Fruit fly (Drosophila melanogaster) whole organism, wandering third instar larva: ENCODE data around the gene beta4GalNAcTB.

Experiments
- Abd-B ChIP-seq: fragments of >200 bp; optimal IDR thresholded peaks from 2 replicates; lab custom pipeline; 2017; ENCODE audit warnings: missing biosample characterization, missing genetic modification characterization
- CG32264 ChIP-seq: fragments of 200-800 bp; sonication (Bioruptor generic); optimal IDR thresholded peaks from 2 replicates; lab custom pipeline; 2016; ENCODE audit warnings: missing biosample characterization, missing genetic modification characterization
- CrebA ChIP-seq: fragments of 200-800 bp; sonication (Bioruptor generic); optimal IDR thresholded peaks from 2 replicates; lab custom pipeline; 2016; ENCODE audit warnings: missing biosample characterization, mild to moderate bottlenecking, missing genetic modification characterization, borderline replicate concordance
- Dfd ChIP-seq: fragments of >200 bp; optimal IDR thresholded peaks from 2 replicates; lab custom pipeline; 2017; ENCODE audit warnings: missing biosample characterization, missing genetic modification characterization
- Dif ChIP-seq: fragments of 200-275, 200-300 bp; sonication (Bioruptor generic); optimal IDR thresholded peaks from 2 replicates; lab custom pipeline; 2018; ENCODE audit warnings: missing biosample characterization, missing genetic modification characterization; ENCODE audit not compliant: partially characterized antibody
- GATAd ChIP-seq: sonication (Bioruptor generic); optimal IDR thresholded peaks from 2 replicates; lab custom pipeline; 2016; ENCODE audit warnings: missing biosample characterization, missing genetic modification characterization
- HLH106 ChIP-seq: fragments of 200-800 bp; optimal IDR thresholded peaks from 3 replicates; lab custom pipeline; 2019; ENCODE audit warnings: missing biosample characterization, mild to moderate bottlenecking, missing genetic modification characterization, moderate library complexity
- Hnf4 ChIP-seq: fragments of 200-800 bp; sonication (Bioruptor generic); optimal IDR thresholded peaks from 2 replicates; lab custom pipeline; 2016; ENCODE audit warnings: missing biosample characterization, mild to moderate bottlenecking, missing genetic modification characterization
- Hr78 ChIP-seq: fragments of >200 bp; optimal IDR thresholded peaks from 2 replicates; lab custom pipeline; 2017; ENCODE audit warnings: missing biosample characterization, missing genetic modification characterization
- Hr83 ChIP-seq: fragments of 200-300 bp; sonication (Bioruptor generic); optimal IDR thresholded peaks from 2 replicates; lab custom pipeline; 2016; ENCODE audit warnings: missing biosample characterization, mild to moderate bottlenecking, missing genetic modification characterization, moderate library complexity; ENCODE audit not compliant: poor library complexity, severe bottlenecking
- Jra ChIP-seq: sonication (Bioruptor generic); optimal IDR thresholded peaks from 2 replicates; lab custom pipeline; 2016; ENCODE audit warnings: missing biosample characterization, missing genetic modification characterization
- Mio ChIP-seq: sonication (Bioruptor generic); optimal IDR thresholded peaks from 2 replicates; lab custom pipeline; 2016; ENCODE audit warnings: missing biosample characterization, missing genetic modification characterization
- Myc ChIP-seq: fragments of >200 bp; optimal IDR thresholded peaks from 2 replicates; lab custom pipeline; 2017
- N ChIP-seq: fragments of >200 bp; optimal IDR thresholded peaks from 2 replicates; lab custom pipeline; 2018; ENCODE audit warnings: missing biosample characterization, missing external identifiers, missing genetic modification characterization
- OdsH ChIP-seq: fragments of 200-800 bp; sonication (Bioruptor generic); optimal IDR thresholded peaks from 2 replicates; lab custom pipeline; 2016; ENCODE audit warnings: missing biosample characterization, mild to moderate bottlenecking, missing genetic modification characterization
- Rel ChIP-seq, 2 experiments: fragments of 200-800 bp; sonication (Bioruptor generic) in 1 of 2; optimal IDR thresholded peaks; 2 replicates in 1 of 2; 3 replicates in 1 of 2; lab custom pipeline; 2016 to 2019; ENCODE audit warnings: mild to moderate bottlenecking in 2 of 2, missing biosample characterization in 2 of 2, missing genetic modification characterization in 2 of 2, moderate library complexity in 1 of 2
- Sp1 ChIP-seq: fragments of 200-800 bp; sonication (Bioruptor generic); optimal IDR thresholded peaks from 3 replicates; lab custom pipeline; 2019; ENCODE audit warnings: missing biosample characterization, mild to moderate bottlenecking, missing genetic modification characterization, moderate library complexity
- Vsx2 ChIP-seq: fragments of 200-300, 225-300 bp; sonication (Bioruptor generic); optimal IDR thresholded peaks from 2 replicates; lab custom pipeline; 2018; ENCODE audit warnings: missing biosample characterization, missing genetic modification characterization; ENCODE audit not compliant: partially characterized antibody
- br ChIP-seq: fragments of 200-800 bp; sonication (Bioruptor generic); optimal IDR thresholded peaks from 2 replicates; lab custom pipeline; 2016; ENCODE audit warnings: missing biosample characterization, missing genetic modification characterization
- dl ChIP-seq, 2 experiments: fragments of 175-275, 200-275 bp in 1 of 2; fragments of 200-275 bp in 1 of 2; sonication (Bioruptor generic); optimal IDR thresholded peaks; lab custom pipeline; 2018; ENCODE audit warnings: mild to moderate bottlenecking in 2 of 2, missing biosample characterization in 2 of 2, missing genetic modification characterization in 2 of 2, moderate library complexity in 2 of 2; ENCODE audit not compliant: partially characterized antibody in 2 of 2, insufficient read depth in 1 of 2
- dmrt93B ChIP-seq: fragments of 200-800 bp; sonication (Bioruptor generic); optimal IDR thresholded peaks from 2 replicates; lab custom pipeline; 2018; ENCODE audit warnings: missing biosample characterization, mild to moderate bottlenecking, missing genetic modification characterization
- dsf ChIP-seq: sonication (Bioruptor generic); optimal IDR thresholded peaks from 2 replicates; lab custom pipeline; 2016; ENCODE audit warnings: missing biosample characterization, missing genetic modification characterization, borderline replicate concordance
- ey ChIP-seq: fragments of 200-800 bp; sonication (Bioruptor generic); optimal IDR thresholded peaks from 2 replicates; lab custom pipeline; 2016; ENCODE audit warnings: missing biosample characterization, missing genetic modification characterization
- foxo ChIP-seq, 2 experiments: fragments of 200-800 bp; sonication (Bioruptor generic); optimal IDR thresholded peaks; 2 replicates in 1 of 2; 3 replicates in 1 of 2; lab custom pipeline; 2016 to 2017; ENCODE audit warnings: missing biosample characterization in 2 of 2, missing genetic modification characterization in 2 of 2
- fru ChIP-seq: fragments of 200-800 bp; sonication (Bioruptor generic); optimal IDR thresholded peaks from 3 replicates; lab custom pipeline; 2016; ENCODE audit warnings: missing biosample characterization, mild to moderate bottlenecking, missing genetic modification characterization
- h ChIP-seq: fragments of 200-800 bp; sonication (Bioruptor generic); optimal IDR thresholded peaks from 3 replicates; lab custom pipeline; 2016; ENCODE audit warnings: missing biosample characterization, mild to moderate bottlenecking, missing genetic modification characterization
- jim ChIP-seq: fragments of 175-275, 200-325 bp; sonication (Bioruptor generic); optimal IDR thresholded peaks from 2 replicates; lab custom pipeline; 2016; ENCODE audit warnings: missing biosample characterization, mild to moderate bottlenecking, missing genetic modification characterization
- pan ChIP-seq: fragments of >200 bp; optimal IDR thresholded peaks from 2 replicates; lab custom pipeline; 2017
- psq ChIP-seq: fragments of 200-800 bp; sonication (Bioruptor generic); optimal IDR thresholded peaks from 3 replicates; lab custom pipeline; 2017; ENCODE audit warnings: missing biosample characterization, mild to moderate bottlenecking, missing genetic modification characterization, moderate library complexity
- rgr ChIP-seq: fragments of 200-800 bp; sonication (Bioruptor generic); optimal IDR thresholded peaks from 3 replicates; lab custom pipeline; 2016; ENCODE audit warnings: missing biosample characterization, mild to moderate bottlenecking, missing genetic modification characterization
- sage ChIP-seq: fragments of 200-800 bp; sonication (Bioruptor generic); optimal IDR thresholded peaks from 2 replicates; lab custom pipeline; 2016; ENCODE audit warnings: missing biosample characterization, mild to moderate bottlenecking, missing genetic modification characterization
- sv ChIP-seq: fragments of 200-800 bp; sonication (Bioruptor generic); optimal IDR thresholded peaks from 3 replicates; lab custom pipeline; 2016; ENCODE audit warnings: missing biosample characterization, missing genetic modification characterization
- tai ChIP-seq: sonication (Bioruptor generic); optimal IDR thresholded peaks from 2 replicates; lab custom pipeline; 2016; ENCODE audit warnings: missing biosample characterization, missing genetic modification characterization
- usp ChIP-seq: fragments of >200 bp; optimal IDR thresholded peaks from 2 replicates; lab custom pipeline; 2017; ENCODE audit warnings: missing biosample characterization, missing genetic modification characterization
- woc ChIP-seq: sonication (Bioruptor generic); optimal IDR thresholded peaks from 2 replicates; lab custom pipeline; 2016; ENCODE audit warnings: missing biosample characterization, mild to moderate bottlenecking, missing genetic modification characterization

beta4GalNAcTB gene

DNA sequence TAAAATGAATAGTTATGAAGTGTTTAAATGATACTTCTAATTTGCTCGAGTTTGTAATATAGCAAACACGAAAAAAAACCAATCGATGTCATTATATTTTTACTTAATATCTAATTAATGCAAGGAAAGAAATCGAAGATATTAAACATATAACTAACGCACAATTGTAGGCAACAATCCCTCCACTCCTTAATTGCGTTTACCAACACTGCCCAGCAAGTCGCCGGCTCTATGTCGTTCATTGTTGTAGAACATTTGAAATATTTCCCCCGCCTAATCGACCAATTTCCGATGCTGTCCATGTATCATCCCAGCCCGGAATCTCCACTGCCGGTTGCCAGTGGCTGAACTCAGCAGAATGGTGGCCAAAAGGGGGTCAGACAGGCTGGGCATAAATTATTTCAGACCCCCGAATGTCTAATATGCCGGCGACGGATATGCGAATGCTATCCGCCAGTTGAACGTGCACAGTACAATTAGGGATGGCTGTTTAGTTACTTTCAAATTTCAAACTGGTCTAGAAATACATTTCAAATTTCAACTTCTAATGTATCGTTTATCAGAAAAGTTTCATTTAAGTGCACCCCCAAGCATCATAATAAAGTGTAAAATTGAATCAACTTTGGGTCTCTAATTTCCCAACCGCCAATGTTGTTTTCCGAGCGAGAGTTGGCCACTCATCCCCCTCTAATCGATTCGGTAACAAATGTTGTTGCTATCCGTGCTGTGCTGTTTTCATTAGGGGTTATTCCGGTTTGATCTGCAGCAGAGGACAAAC lies 34.8 kb upstream of the beta4GalNAcTB start (continued):
- TF ChIP-seq dmrt93B (GFP tag; lab: Kevin White, UChicago) (no peak), N (GFP tag; lab: Kevin White, UChicago) (no peak), Mio (no peak), OdsH (GFP tag; lab: Kevin White, UChicago) (peak; percentile 30), Vsx2 (GFP tag; lab: Kevin White, UChicago) (no peak), psq (GFP tag; lab: Kevin White, UChicago) (no peak), Hr78 (GFP tag; lab: Kevin White, UChicago) (no peak), HLH106 (peak; percentile 54)

DNA sequence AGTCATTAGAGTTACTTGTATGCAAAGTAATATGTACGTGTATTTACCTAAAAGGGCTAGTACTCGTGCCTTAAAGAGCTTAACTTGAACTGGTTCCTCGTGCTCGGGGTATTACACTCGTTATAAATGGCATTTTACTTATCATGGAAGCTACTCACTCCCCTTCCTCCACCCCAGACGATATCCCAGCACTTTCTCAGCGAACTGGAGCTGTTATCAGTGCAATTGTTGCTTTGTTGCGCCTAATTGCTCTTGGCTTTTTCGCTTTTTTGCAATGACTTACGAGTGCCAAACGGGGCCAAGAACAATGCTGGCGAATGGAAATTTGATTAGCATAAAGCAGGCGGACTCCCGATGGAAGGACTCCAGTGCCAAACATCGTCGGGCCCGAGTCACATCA lies 33.3 kb upstream of the beta4GalNAcTB start:
- TF ChIP-seq Vsx2 (GFP tag; lab: Kevin White, UChicago): no peak
- TF ChIP-seq sage (GFP tag; lab: Kevin White, UChicago): no peak
- TF ChIP-seq Rel (GFP tag; optimal IDR thresholded peaks at IDR 0.05; lab: Kevin White, UChicago): no peak
- TF ChIP-seq Rel (tag; optimal IDR thresholded peaks at IDR 0.05; lab: Kevin White, UChicago): peak; percentile 29
- TF ChIP-seq CG32264 (GFP tag; lab: Kevin White, UChicago): no peak
- TF ChIP-seq fru (GFP tag; lab: Kevin White, UChicago): peak; percentile 28
- TF ChIP-seq Sp1: peak; percentile 9
- no peak for TF ChIP-seq GATAd (GFP tag; lab: Kevin White, UChicago)
- TF ChIP-seq br (GFP tag; lab: Kevin White, UChicago): no peak
- peak; percentile 34 for TF ChIP-seq h (GFP tag; lab: Kevin White, UChicago)
- TF ChIP-seq Myc: no peak
- TF ChIP-seq Dfd (GFP tag; lab: Kevin White, UChicago): no peak
- TF ChIP-seq Hnf4 (GFP tag; lab: Kevin White, UChicago): no peak
- TF ChIP-seq rgr (GFP tag; lab: Kevin White, UChicago): no peak
- no peak for TF ChIP-seq pan (lab: Kevin White, UChicago)
- TF ChIP-seq sv (GFP tag; lab: Kevin White, UChicago): no peak
- no peak for TF ChIP-seq Mio
- no peak for TF ChIP-seq N (GFP tag; lab: Kevin White, UChicago)
- TF ChIP-seq CrebA (GFP tag; lab: Kevin White, UChicago): no peak
- TF ChIP-seq dl (GFP tag; optimal IDR thresholded peaks at IDR 0.05; lab: Kevin White, UChicago; ENCODE audit: insufficient read depth in 1 of 2, partially characterized antibody in 2 of 2): no peak
- no peak for TF ChIP-seq psq (GFP tag; lab: Kevin White, UChicago)

DNA sequence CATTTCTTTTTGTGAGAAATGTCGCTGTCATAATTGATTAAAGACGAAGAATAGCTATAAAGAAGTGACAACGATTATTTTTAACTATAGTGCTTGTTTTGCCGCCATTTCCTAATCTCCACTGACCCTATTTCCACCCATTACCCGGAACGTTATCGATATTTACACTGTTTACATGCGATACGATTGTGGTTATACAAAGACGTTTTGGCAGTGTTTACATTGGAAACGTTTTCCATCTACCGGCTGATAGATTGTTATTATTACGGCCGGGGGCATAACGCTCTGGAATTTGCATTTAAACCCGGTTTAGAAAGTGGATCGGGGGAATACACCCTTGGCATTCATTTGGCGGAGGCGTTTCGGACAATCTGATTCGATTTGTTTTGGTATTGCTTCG lies 32.5 kb upstream of the beta4GalNAcTB start:
- TF ChIP-seq fru (GFP tag; lab: Kevin White, UChicago): no peak
- no peak for TF ChIP-seq h (GFP tag; lab: Kevin White, UChicago)
- TF ChIP-seq usp (GFP tag; lab: Kevin White, UChicago): no peak
- TF ChIP-seq dsf (GFP tag; lab: Kevin White, UChicago): no peak
- no peak for TF ChIP-seq psq (GFP tag; lab: Kevin White, UChicago)
- TF ChIP-seq Hr83 (GFP tag; lab: Kevin White, UChicago): no peak
- no peak for TF ChIP-seq Myc
- no peak for TF ChIP-seq Sp1
- no peak for TF ChIP-seq Hnf4 (GFP tag; lab: Kevin White, UChicago)
- TF ChIP-seq rgr (GFP tag; lab: Kevin White, UChicago): no peak
- no peak for TF ChIP-seq ey
- no peak for TF ChIP-seq Mio
- TF ChIP-seq dmrt93B (GFP tag; lab: Kevin White, UChicago): no peak

DNA sequence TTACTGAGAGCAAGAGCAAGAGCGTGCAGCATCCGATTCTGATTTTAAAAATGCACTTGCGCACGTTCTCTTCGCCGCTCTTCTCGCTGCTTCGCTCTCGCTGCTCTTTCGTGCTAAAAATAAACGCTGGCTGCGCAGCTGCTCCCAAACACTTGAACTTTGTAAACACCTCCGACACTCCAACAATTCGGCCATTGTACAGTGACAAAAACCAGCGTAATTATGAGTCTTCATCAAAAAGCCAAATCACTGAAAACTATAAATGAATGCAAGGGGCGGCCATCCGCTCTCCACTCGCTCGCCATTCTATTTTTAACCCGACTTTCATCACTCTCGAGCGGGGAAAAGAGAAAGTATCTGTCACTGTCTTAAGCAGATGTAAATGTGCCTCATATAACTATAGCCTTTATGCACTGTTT lies 30.9 kb upstream of the beta4GalNAcTB start:
- TF ChIP-seq Hnf4 (GFP tag; lab: Kevin White, UChicago) (peak; percentile 18), HLH106 (no peak), jim (GFP tag; lab: Kevin White, UChicago) (no peak), Abd-B (GFP tag; lab: Kevin White, UChicago) (no peak), tai (GFP tag; lab: Kevin White, UChicago) (no peak), CG32264 (GFP tag; lab: Kevin White, UChicago) (no peak), Jra (no peak), N (GFP tag; lab: Kevin White, UChicago) (no peak), Hr83 (GFP tag; lab: Kevin White, UChicago) (no peak), Myc (no peak), Dif (GFP tag; lab: Kevin White, UChicago) (peak; percentile 64), h (GFP tag; lab: Kevin White, UChicago) (peak; percentile 32), CrebA (GFP tag; lab: Kevin White, UChicago) (no peak), GATAd (GFP tag; lab: Kevin White, UChicago) (no peak), sage (GFP tag; lab: Kevin White, UChicago) (no peak), dsf (GFP tag; lab: Kevin White, UChicago) (no peak), Sp1 (no peak), usp (GFP tag; lab: Kevin White, UChicago) (no peak), Rel (GFP tag; optimal IDR thresholded peaks at IDR 0.05; lab: Kevin White, UChicago) (no peak), Rel (tag; optimal IDR thresholded peaks at IDR 0.05; lab: Kevin White, UChicago) (no peak), dl (GFP tag; optimal IDR thresholded peaks at IDR 0.05; lab: Kevin White, UChicago; ENCODE audit: insufficient read depth in 1 of 2, partially characterized antibody in 2 of 2) (peak in 1 of 2 experiments; percentile 84), woc (GFP tag; lab: Kevin White, UChicago) (no peak), ey (peak; percentile 5), OdsH (GFP tag; lab: Kevin White, UChicago) (peak; percentile 10), dmrt93B (GFP tag; lab: Kevin White, UChicago) (no peak), psq (GFP tag; lab: Kevin White, UChicago) (no peak), foxo (GFP tag; optimal IDR thresholded peaks at IDR 0.05; lab: Kevin White, UChicago) (peak in 1 of 2 experiments; percentile 37), br (GFP tag; lab: Kevin White, UChicago) (peak; percentile 57), Mio (no peak), Dfd (GFP tag; lab: Kevin White, UChicago) (no peak), Hr78 (GFP tag; lab: Kevin White, UChicago) (no peak), fru (GFP tag; lab: Kevin White, UChicago) (peak; percentile 54), Vsx2 (GFP tag; lab: Kevin White, UChicago) (no peak), sv (GFP tag; lab: Kevin White, UChicago) (no peak)
